Worm (Caenorhabditis elegans) whole organism, young adult: ENCODE measurements around the gene exh-1.

Source experiments
- F57C9.4 ChIP-seq: sonication (generic microtip); optimal IDR thresholded peaks from 2 replicates; lab custom pipeline; 2017; ENCODE audit warnings: mild to moderate bottlenecking, missing genetic modification characterization, missing compliant biosample characterization
- Y53F4B.3 ChIP-seq: fragments of 200-800 bp; sonication (Bioruptor generic); IDR thresholded peaks from 2 replicates; pipeline ENCODE4 v1.3.6; 2022; ENCODE audit warnings: missing genetic modification reagents, missing genetic modification characterization, missing compliant biosample characterization
- bed-1 ChIP-seq: fragments of 200-800 bp; sonication (Bioruptor generic); IDR thresholded peaks from 2 replicates; pipeline ENCODE4 v1.3.6; 2022; ENCODE audit warnings: missing genetic modification reagents, missing genetic modification characterization, missing compliant biosample characterization

ce11 chrV:3122403-3122802 lies 34.5 kb upstream of the exh-1 start:
- TF ChIP-seq F57C9.4 (tag; lab: Kevin White, UChicago) (no peak), bed-1 (GFP tag; lab: Robert Waterston, UW) (no peak), Y53F4B.3 (GFP tag; lab: Robert Waterston, UW) (no peak)
